Fruit fly (Drosophila melanogaster) whole organism, adult: ENCODE results near the gene timeout.

Experiments used
- CG1620 ChIP-seq: fragments of 200-800 bp; sonication (Bioruptor generic); optimal IDR thresholded peaks from 2 replicates; lab custom pipeline; 2016; ENCODE audit warnings: missing biosample characterization, missing genetic modification characterization
- CG33017 ChIP-seq: fragments of 200-800 bp; sonication (Bioruptor generic); optimal IDR thresholded peaks from 2 replicates; lab custom pipeline; 2018; ENCODE audit warnings: missing biosample characterization, mild to moderate bottlenecking, missing genetic modification characterization, moderate library complexity
- CG7045 ChIP-seq: fragments of 200-800 bp; sonication (Bioruptor generic); optimal IDR thresholded peaks from 2 replicates; lab custom pipeline; 2017; ENCODE audit warnings: missing biosample characterization, mild to moderate bottlenecking, missing genetic modification characterization
- CG7101 ChIP-seq: fragments of 200-800 bp; sonication (Bioruptor generic); optimal IDR thresholded peaks from 2 replicates; lab custom pipeline; 2018; ENCODE audit warnings: missing biosample characterization, mild to moderate bottlenecking, missing genetic modification characterization, moderate library complexity
- kay ChIP-seq: fragments of 200-800 bp; sonication (Bioruptor generic); peaks from one replicate; lab custom pipeline; 2016; ENCODE audit warnings: missing biosample characterization, missing genetic modification characterization, borderline replicate concordance
- tj ChIP-seq: fragments of 200-800 bp; sonication (Bioruptor generic); optimal IDR thresholded peaks from 3 replicates; lab custom pipeline; 2017; ENCODE audit warnings: missing biosample characterization, mild to moderate bottlenecking, missing genetic modification characterization, moderate library complexity

dm6 chr3R:13073174-13073573 lies 15.3 kb upstream of the timeout start:
- TF ChIP-seq kay (GFP tag; lab: Kevin White, UChicago) (no peak), CG7045 (GFP tag; lab: Kevin White, UChicago) (no peak), CG1620 (GFP tag; lab: Kevin White, UChicago) (no peak), tj (no peak), CG33017 (tag; lab: Kevin White, UChicago) (no peak), CG7101 (tag; lab: Kevin White, UChicago) (no peak)
